Worm (Caenorhabditis elegans) whole organism, L2 larva: ENCODE results near the gene ZK652.8.

Experiments
- C34F6.9 ChIP-seq: fragments of 150-350 bp; optimal IDR thresholded peaks from 2 replicates; lab custom pipeline; 2014; ENCODE audit warnings: missing biosample characterization, missing genetic modification characterization
- F13H6.1 ChIP-seq: sonication (generic microtip); optimal IDR thresholded peaks from 2 replicates; lab custom pipeline; 2016; ENCODE audit warnings: missing genetic modification characterization, missing compliant biosample characterization
- R02D3.7 ChIP-seq: fragments of 150-350 bp; optimal IDR thresholded peaks from 2 replicates; lab custom pipeline; 2014; ENCODE audit warnings: missing biosample characterization, missing genetic modification characterization
- alr-1 ChIP-seq: fragments of 150-350 bp; optimal IDR thresholded peaks from 2 replicates; lab custom pipeline; 2014; ENCODE audit warnings: missing biosample characterization, missing genetic modification characterization
- aly-2 ChIP-seq: fragments of 150-350 bp; optimal IDR thresholded peaks from 2 replicates; lab custom pipeline; 2014; ENCODE audit warnings: missing biosample characterization, missing genetic modification characterization
- blmp-1 ChIP-seq: sonication (generic microtip); optimal IDR thresholded peaks from 2 replicates; lab custom pipeline; 2017; ENCODE audit warnings: missing genetic modification characterization, mild to moderate bottlenecking, missing compliant biosample characterization, antibody characterized with exemption, moderate library complexity; ENCODE audit not compliant: insufficient read depth
- ceh-82 ChIP-seq: fragments of 150-350 bp; optimal IDR thresholded peaks from 2 replicates; lab custom pipeline; 2014; ENCODE audit warnings: missing biosample characterization, missing genetic modification characterization
- crh-2 ChIP-seq: sonication (generic microtip); optimal IDR thresholded peaks from 2 replicates; lab custom pipeline; 2017; ENCODE audit warnings: missing biosample characterization, missing genetic modification characterization
- dmd-4 ChIP-seq: sonication (generic microtip); optimal IDR thresholded peaks from 2 replicates; lab custom pipeline; 2017; ENCODE audit warnings: missing biosample characterization, missing genetic modification characterization
- egl-27 ChIP-seq: sonication (generic microtip); optimal IDR thresholded peaks from 3 replicates; lab custom pipeline; 2017; ENCODE audit warnings: missing biosample characterization, missing genetic modification reagents, missing genetic modification characterization
- elt-3 ChIP-seq: sonication (generic microtip); optimal IDR thresholded peaks from 2 replicates; lab custom pipeline; 2017; ENCODE audit warnings: missing biosample characterization, missing genetic modification characterization
- fos-1 ChIP-seq: fragments of 150-350 bp; optimal IDR thresholded peaks from 2 replicates; lab custom pipeline; 2014; ENCODE audit warnings: missing biosample characterization, missing genetic modification characterization
- lin-11 ChIP-seq: fragments of 150-350 bp; sonication (generic microtip); optimal IDR thresholded peaks from 2 replicates; lab custom pipeline; 2014; ENCODE audit warnings: missing biosample characterization, missing genetic modification characterization, inconsistent platforms, mixed read lengths
- lin-13 ChIP-seq: fragments of 150-350 bp; optimal IDR thresholded peaks from 2 replicates; lab custom pipeline; 2014; ENCODE audit warnings: missing biosample characterization, missing genetic modification reagents, missing genetic modification characterization
- lsy-2 ChIP-seq, 2 experiments: fragments of 150-350 bp in 1 of 2; sonication (generic microtip) in 1 of 2; optimal IDR thresholded peaks; 2 replicates each; lab custom pipeline; 2014 to 2017; ENCODE audit warnings: missing biosample characterization in 2 of 2, missing genetic modification characterization in 2 of 2
- mab-5 ChIP-seq: fragments of 150-350 bp; optimal IDR thresholded peaks from 2 replicates; lab custom pipeline; 2014; ENCODE audit warnings: missing biosample characterization, missing genetic modification characterization
- mbf-1 ChIP-seq: sonication (generic microtip); optimal IDR thresholded peaks from 2 replicates; lab custom pipeline; 2017; ENCODE audit warnings: missing biosample characterization, missing genetic modification characterization
- mdl-1 ChIP-seq, 2 experiments: fragments of 150-350 bp in 1 of 2; sonication (generic microtip) in 1 of 2; optimal IDR thresholded peaks; 2 replicates each; lab custom pipeline; 2017; ENCODE audit warnings: missing biosample characterization in 2 of 2, missing genetic modification characterization in 2 of 2
- nhr-10 ChIP-seq: sonication (generic microtip); optimal IDR thresholded peaks from 2 replicates; lab custom pipeline; 2017; ENCODE audit warnings: missing biosample characterization, missing genetic modification characterization
- nhr-11 ChIP-seq: fragments of 150-350 bp; optimal IDR thresholded peaks from 2 replicates; lab custom pipeline; 2014; ENCODE audit warnings: missing biosample characterization, missing genetic modification characterization
- nhr-129 ChIP-seq: fragments of 150-350 bp; optimal IDR thresholded peaks from 2 replicates; lab custom pipeline; 2014; ENCODE audit warnings: missing biosample characterization, missing genetic modification characterization
- nhr-21 ChIP-seq: fragments of 150-350 bp; optimal IDR thresholded peaks from 2 replicates; lab custom pipeline; 2014; ENCODE audit warnings: missing biosample characterization, missing genetic modification characterization
- nhr-237 ChIP-seq: fragments of 150-350 bp; optimal IDR thresholded peaks from 2 replicates; lab custom pipeline; 2014; ENCODE audit warnings: missing biosample characterization, missing genetic modification characterization
- nhr-25 ChIP-seq: fragments of 150-350 bp; sonication (generic microtip); optimal IDR thresholded peaks from 3 replicates; lab custom pipeline; 2014; ENCODE audit warnings: missing biosample characterization, missing genetic modification characterization
- nhr-77 ChIP-seq: fragments of 150-350 bp; optimal IDR thresholded peaks from 2 replicates; lab custom pipeline; 2014; ENCODE audit warnings: missing biosample characterization, missing genetic modification characterization
- skn-1 ChIP-seq: sonication (generic microtip); optimal IDR thresholded peaks from 2 replicates; lab custom pipeline; 2017; ENCODE audit warnings: missing biosample characterization, missing genetic modification characterization
- sma-3 ChIP-seq: sonication (generic microtip); optimal IDR thresholded peaks from 2 replicates; lab custom pipeline; 2016; ENCODE audit warnings: missing genetic modification reagents, missing genetic modification characterization, missing compliant biosample characterization
- unc-55 ChIP-seq: fragments of 150-350 bp; sonication (generic microtip); optimal IDR thresholded peaks from 3 replicates; lab custom pipeline; 2014; ENCODE audit warnings: missing biosample characterization, missing genetic modification reagents, missing genetic modification characterization
- unc-62 ChIP-seq: fragments of 150-350 bp; optimal IDR thresholded peaks from 2 replicates; lab custom pipeline; 2014; ENCODE audit warnings: missing biosample characterization, missing genetic modification reagents, missing genetic modification characterization
- zag-1 ChIP-seq: fragments of 150-350 bp; optimal IDR thresholded peaks from 2 replicates; lab custom pipeline; 2014; ENCODE audit warnings: missing biosample characterization, missing genetic modification characterization
- ztf-1 ChIP-seq: fragments of 200-800 bp; sonication (Bioruptor generic); conservative IDR thresholded peaks from 2 replicates; pipeline ENCODE4 v1.3.6; 2022; ENCODE audit warnings: missing genetic modification characterization, missing compliant biosample characterization
- ztf-4 ChIP-seq: fragments of 150-350 bp; optimal IDR thresholded peaks from 2 replicates; lab custom pipeline; 2014; ENCODE audit warnings: missing biosample characterization, missing genetic modification characterization

ZK652.8 gene

ce11 chrIII:7865238-7865761, 21.9 kb upstream of the ZK652.8 start, which contains the start of gene slc-17.3:
TSS of gene slc-17.3 (minus strand) at chrIII:7865288.
- no peak for TF ChIP-seq blmp-1 (tag; lab: Kevin White, UChicago)
- TF ChIP-seq nhr-77, result no peak
- TF ChIP-seq fos-1, result peak; percentile 27
- TF ChIP-seq, all 48 proteins: peak for 1

ce11 chrIII:7861535-7862120, 18.2 kb upstream of the ZK652.8 start, which contains the start of gene snr-5:
TSS of gene snr-5 (plus strand) at chrIII:7862070.
- TF ChIP-seq lsy-2 (tag; optimal IDR thresholded peaks at IDR 0.05; lab: Kevin White, UChicago), result peak in 1 of 2 experiments; percentile 59
- peak; percentile 25 for TF ChIP-seq nhr-129
- no peak for TF ChIP-seq crh-2 (tag; lab: Kevin White, UChicago)
- no peak for TF ChIP-seq mbf-1 (tag; lab: Kevin White, UChicago)
- TF ChIP-seq C34F6.9 (tag; lab: Kevin White, UChicago), result peak; percentile 26
- TF ChIP-seq aly-2, result no peak
- TF ChIP-seq lin-13 (GFP tag; lab: Kevin White, UChicago), result peak; percentile 27
- no peak for TF ChIP-seq skn-1 (tag; lab: Kevin White, UChicago)
- TF ChIP-seq, all 48 proteins: peak for 4

ce11 chrIII:7860885-7861284, 17.4 kb upstream of the ZK652.8 start, which contains the start of gene cuc-1:
TSS of gene cuc-1 (minus strand) at chrIII:7860985.
- TF ChIP-seq nhr-237, result no peak
- TF ChIP-seq fos-1, result peak; percentile 10
- TF ChIP-seq, all 48 proteins: peak for 1

ce11 chrIII:7859313-7859712, 15.9 kb upstream of the ZK652.8 start, which contains the start of gene tomm-7:
TSS of gene tomm-7 (plus strand) at chrIII:7859613.
- no peak for TF ChIP-seq nhr-21
- TF ChIP-seq ztf-1 (GFP tag; lab: Robert Waterston, UW), result no peak
- TF ChIP-seq alr-1, result no peak
- no peak for TF ChIP-seq ztf-4
- no peak for TF ChIP-seq fos-1
- TF ChIP-seq skn-1 (tag; lab: Kevin White, UChicago), result no peak
- no peak for TF ChIP-seq nhr-10 (tag; lab: Kevin White, UChicago)
- no peak for TF ChIP-seq mdl-1 (tag; optimal IDR thresholded peaks at IDR 0.05; lab: Kevin White, UChicago)
- TF ChIP-seq dmd-4, result no peak
- TF ChIP-seq lin-13 (GFP tag; lab: Kevin White, UChicago), result no peak
- no peak for TF ChIP-seq nhr-237
- TF ChIP-seq blmp-1 (tag; lab: Kevin White, UChicago), result no peak
- no peak for TF ChIP-seq unc-62 (GFP tag; lab: Kevin White, UChicago)
- TF ChIP-seq F13H6.1, result no peak
- TF ChIP-seq sma-3 (GFP tag; lab: Kevin White, UChicago), result no peak
- no peak for TF ChIP-seq lin-11 (tag; lab: Kevin White, UChicago)
- TF ChIP-seq egl-27 (tag; lab: Kevin White, UChicago), result no peak
- no peak for TF ChIP-seq unc-55 (GFP tag; lab: Kevin White, UChicago)

ce11 chrIII:7858407-7859029, 15.1 kb upstream of the ZK652.8 start, which contains the start of the genes coq-5 and ufm-1:
TSS of gene coq-5 (minus strand) at chrIII:7858457.
TSS of gene ufm-1 (plus strand) at chrIII:7858979.
- no peak for TF ChIP-seq unc-62 (GFP tag; lab: Kevin White, UChicago)
- TF ChIP-seq lsy-2 (tag; optimal IDR thresholded peaks at IDR 0.05; lab: Kevin White, UChicago), result peak in 1 of 2 experiments; percentile 43
- TF ChIP-seq crh-2 (tag; lab: Kevin White, UChicago), result peak; percentile 7
- peak; percentile 56 for TF ChIP-seq C34F6.9 (tag; lab: Kevin White, UChicago)
- TF ChIP-seq sma-3 (GFP tag; lab: Kevin White, UChicago), result peak; percentile 18

ce11 chrIII:7857142-7857541, 13.7 kb upstream of the ZK652.8 start, which contains the start of gene tag-307:
TSS of gene tag-307 (minus strand) at chrIII:7857242.
- TF ChIP-seq C34F6.9 (tag; lab: Kevin White, UChicago), result no peak
- TF ChIP-seq alr-1, result no peak
- TF ChIP-seq lin-13 (GFP tag; lab: Kevin White, UChicago), result no peak
- no peak for TF ChIP-seq ceh-82 (tag; lab: Kevin White, UChicago)
- TF ChIP-seq nhr-11 (tag; lab: Kevin White, UChicago), result no peak
- TF ChIP-seq elt-3 (tag; lab: Kevin White, UChicago), result no peak
- TF ChIP-seq mab-5 (tag; lab: Kevin White, UChicago), result no peak
- TF ChIP-seq R02D3.7 (tag; lab: Kevin White, UChicago), result no peak
- TF ChIP-seq nhr-129, result no peak
- no peak for TF ChIP-seq zag-1 (tag; lab: Kevin White, UChicago)
- no peak for TF ChIP-seq sma-3 (GFP tag; lab: Kevin White, UChicago)
- TF ChIP-seq aly-2, result no peak
- no peak for TF ChIP-seq nhr-237
- TF ChIP-seq nhr-25 (tag; lab: Kevin White, UChicago), result no peak
- no peak for TF ChIP-seq lin-11 (tag; lab: Kevin White, UChicago)
- TF ChIP-seq dmd-4, result no peak
